Fruit fly (Drosophila melanogaster) whole organism, embryonic: ENCODE measurements around the gene CG33654.

Source experiments
- Antp ChIP-seq: fragments of 200-800 bp; sonication (Bioruptor generic); optimal IDR thresholded peaks from 3 replicates; lab custom pipeline; 2016; ENCODE audit warnings: missing biosample characterization, missing genetic modification characterization
- Asciz ChIP-seq: fragments of 200-800 bp; sonication (Bioruptor generic); optimal IDR thresholded peaks from 2 replicates; lab custom pipeline; 2017; ENCODE audit warnings: missing biosample characterization, mild to moderate bottlenecking, missing genetic modification characterization, missing genetic modification reagents
- CG11723 ChIP-seq: fragments of 200-800 bp; sonication (Bioruptor generic); optimal IDR thresholded peaks from 2 replicates; lab custom pipeline; 2017; ENCODE audit warnings: missing biosample characterization, mild to moderate bottlenecking, missing genetic modification characterization
- CG12071 ChIP-seq: fragments of 200-800 bp; sonication (Bioruptor generic); optimal IDR thresholded peaks from 3 replicates; lab custom pipeline; 2018; ENCODE audit warnings: missing biosample characterization, mild to moderate bottlenecking, missing genetic modification characterization
- CG12942 ChIP-seq: fragments of 200-800 bp; sonication (Bioruptor generic); optimal IDR thresholded peaks from 3 replicates; lab custom pipeline; 2016; ENCODE audit warnings: missing biosample characterization, missing genetic modification characterization
- CG13123 ChIP-seq: fragments of 200-800 bp; sonication (Bioruptor generic); optimal IDR thresholded peaks from 2 replicates; lab custom pipeline; 2016; ENCODE audit warnings: missing biosample characterization, missing genetic modification characterization
- CG13775 ChIP-seq: fragments of 200-800 bp; sonication (Bioruptor generic); optimal IDR thresholded peaks from 3 replicates; lab custom pipeline; 2017; ENCODE audit warnings: missing biosample characterization, mild to moderate bottlenecking, missing genetic modification characterization
- CG14965 ChIP-seq: fragments of 200-800 bp; sonication (Bioruptor generic); optimal IDR thresholded peaks from 2 replicates; lab custom pipeline; 2016; ENCODE audit warnings: missing biosample characterization, missing genetic modification characterization, borderline replicate concordance
- CG15011 ChIP-seq: fragments of 200-800 bp; sonication (Bioruptor generic); optimal IDR thresholded peaks from 3 replicates; lab custom pipeline; 2018; ENCODE audit warnings: missing biosample characterization, mild to moderate bottlenecking, missing genetic modification characterization
- CG15696 ChIP-seq: fragments of 200-800 bp; sonication (Bioruptor generic); optimal IDR thresholded peaks from 2 replicates; lab custom pipeline; 2019; ENCODE audit warnings: missing biosample characterization, mild to moderate bottlenecking, missing genetic modification characterization, moderate library complexity
- CG17359 ChIP-seq: fragments of 200-800 bp; sonication (Bioruptor generic); optimal IDR thresholded peaks from 3 replicates; lab custom pipeline; 2018; ENCODE audit warnings: missing biosample characterization, mild to moderate bottlenecking, missing genetic modification characterization, moderate library complexity
- CG17829 ChIP-seq: fragments of 200-800 bp; optimal IDR thresholded peaks from 2 replicates; lab custom pipeline; 2019; ENCODE audit warnings: missing biosample characterization, mild to moderate bottlenecking, missing genetic modification characterization, moderate library complexity
- CG2712 ChIP-seq: fragments of 200-800 bp; optimal IDR thresholded peaks from 3 replicates; lab custom pipeline; 2019; ENCODE audit warnings: missing biosample characterization, mild to moderate bottlenecking, missing genetic modification characterization, moderate library complexity
- CG31224 ChIP-seq: fragments of 200-800 bp; sonication (Bioruptor generic); IDR thresholded peaks from 2 replicates; pipeline ENCODE4 v1.3.6; 2022; ENCODE audit warnings: missing biosample characterization, missing genetic modification characterization
- CG32772 ChIP-seq: fragments of 200-800 bp; sonication (Bioruptor generic); IDR thresholded peaks from 2 replicates; pipeline ENCODE4 v1.3.6; 2022; ENCODE audit warnings: missing biosample characterization, missing genetic modification characterization
- CG4282 ChIP-seq: fragments of 200-800 bp; sonication (Bioruptor generic); optimal IDR thresholded peaks from 2 replicates; lab custom pipeline; 2016; ENCODE audit warnings: missing biosample characterization, missing genetic modification characterization
- CG4360 ChIP-seq: fragments of 200-800 bp; sonication (Bioruptor generic); IDR thresholded peaks from 2 replicates; pipeline ENCODE4 v1.3.6; 2022; ENCODE audit warnings: missing biosample characterization, missing genetic modification characterization
- CG6791 ChIP-seq: fragments of 200-800 bp; sonication (Bioruptor generic); IDR thresholded peaks from 3 replicates; pipeline ENCODE4 v1.3.6; 2022; ENCODE audit warnings: missing biosample characterization, missing genetic modification characterization; ENCODE audit not compliant: partially characterized antibody
- CG8290 ChIP-seq, 3 experiments: fragments of 200-800 bp; sonication (Bioruptor generic); optimal IDR thresholded peaks; 2 replicates each; lab custom pipeline; 2016 to 2019; ENCODE audit warnings: missing biosample characterization in 3 of 3, missing genetic modification characterization in 3 of 3, mild to moderate bottlenecking in 2 of 3, moderate library complexity in 1 of 3
- CG8924 ChIP-seq: fragments of 200-800 bp; optimal IDR thresholded peaks from 3 replicates; lab custom pipeline; 2019; ENCODE audit warnings: missing biosample characterization, mild to moderate bottlenecking, missing genetic modification characterization, moderate library complexity
- CG9437 ChIP-seq: fragments of 200-800 bp; sonication (Bioruptor generic); optimal IDR thresholded peaks from 2 replicates; lab custom pipeline; 2018; ENCODE audit warnings: missing biosample characterization, mild to moderate bottlenecking, missing genetic modification characterization
- Camta ChIP-seq: fragments of 200-800 bp; sonication (Bioruptor generic); optimal IDR thresholded peaks from 2 replicates; lab custom pipeline; 2016; ENCODE audit warnings: missing biosample characterization, missing genetic modification characterization
- Dad ChIP-seq: fragments of 200-800 bp; sonication (Bioruptor generic); optimal IDR thresholded peaks from 3 replicates; lab custom pipeline; 2016; ENCODE audit warnings: missing biosample characterization, missing genetic modification characterization
- Dp ChIP-seq: fragments of 200-800 bp; sonication (Bioruptor generic); optimal IDR thresholded peaks from 2 replicates; lab custom pipeline; 2018; ENCODE audit warnings: missing biosample characterization, mild to moderate bottlenecking, missing genetic modification characterization, moderate library complexity
- Dref ChIP-seq: fragments of 200-800 bp; sonication (Bioruptor generic); IDR thresholded peaks from 2 replicates; pipeline ENCODE4 v1.3.6; 2022; ENCODE audit warnings: missing biosample characterization, missing genetic modification characterization
- Fer2 ChIP-seq: fragments of 200-800 bp; sonication (Bioruptor generic); optimal IDR thresholded peaks from 2 replicates; lab custom pipeline; 2018; ENCODE audit warnings: missing biosample characterization, mild to moderate bottlenecking, missing genetic modification characterization, moderate library complexity
- HLHmδ ChIP-seq: fragments of 200-800 bp; sonication (Bioruptor generic); optimal IDR thresholded peaks from 2 replicates; lab custom pipeline; 2018; ENCODE audit warnings: missing biosample characterization, mild to moderate bottlenecking, missing genetic modification characterization, moderate library complexity
- Hr78 ChIP-seq, 2 experiments: fragments of 200-800 bp in 1 of 2; fragments of >200 bp in 1 of 2; sonication (Bioruptor generic) in 1 of 2; optimal IDR thresholded peaks; 2 replicates each; lab custom pipeline; 2017 to 2019; ENCODE audit warnings: missing biosample characterization in 2 of 2, missing genetic modification characterization in 2 of 2, mild to moderate bottlenecking in 1 of 2, moderate library complexity in 1 of 2
- Oli ChIP-seq: fragments of 200-800 bp; sonication (Bioruptor generic); optimal IDR thresholded peaks from 2 replicates; lab custom pipeline; 2018; ENCODE audit warnings: missing biosample characterization, mild to moderate bottlenecking, missing genetic modification characterization, moderate library complexity
- Pdp1 ChIP-seq, 2 experiments: fragments of 200-800 bp; sonication (Bioruptor generic); optimal IDR thresholded peaks; 3 replicates each; lab custom pipeline; 2016; ENCODE audit warnings: missing biosample characterization in 2 of 2, missing genetic modification characterization in 2 of 2, mild to moderate bottlenecking in 1 of 2, moderate library complexity in 1 of 2
- Sin3A ChIP-seq: fragments of >200 bp; optimal IDR thresholded peaks from 2 replicates; lab custom pipeline; 2018
- Six4 ChIP-seq: fragments of 200-800 bp; sonication (Bioruptor generic); optimal IDR thresholded peaks from 2 replicates; lab custom pipeline; 2016; ENCODE audit warnings: missing biosample characterization, missing genetic modification characterization
- Sox100B ChIP-seq: fragments of 200-800 bp; sonication (Bioruptor generic); optimal IDR thresholded peaks from 3 replicates; lab custom pipeline; 2018; ENCODE audit warnings: missing biosample characterization, mild to moderate bottlenecking, missing genetic modification characterization
- Xrp1 ChIP-seq: fragments of 200-800 bp; sonication (Bioruptor generic); IDR thresholded peaks from 2 replicates; pipeline ENCODE4 v1.3.6; 2022; ENCODE audit warnings: missing biosample characterization, missing genetic modification characterization
- ara ChIP-seq: fragments of 200-800 bp; sonication (Bioruptor generic); IDR thresholded peaks from 2 replicates; pipeline ENCODE4 v1.3.6; 2022; ENCODE audit warnings: missing biosample characterization, missing genetic modification characterization
- caup ChIP-seq: fragments of 200-800 bp; sonication (Bioruptor generic); optimal IDR thresholded peaks from 3 replicates; lab custom pipeline; 2017; ENCODE audit warnings: missing biosample characterization, mild to moderate bottlenecking, missing genetic modification characterization, moderate library complexity; ENCODE audit not compliant: severe bottlenecking
- corto ChIP-seq: fragments of 200-800 bp; sonication (Bioruptor generic); optimal IDR thresholded peaks from 2 replicates; lab custom pipeline; 2016; ENCODE audit warnings: missing biosample characterization, mild to moderate bottlenecking, missing genetic modification characterization, moderate library complexity
- dm ChIP-seq: fragments of 200-800 bp; sonication (Bioruptor generic); optimal IDR thresholded peaks from 3 replicates; lab custom pipeline; 2016; ENCODE audit warnings: missing biosample characterization, missing genetic modification characterization
- fd64A ChIP-seq: fragments of 200-800 bp; sonication (Bioruptor generic); optimal IDR thresholded peaks from 3 replicates; lab custom pipeline; 2018; ENCODE audit warnings: missing biosample characterization, mild to moderate bottlenecking, missing genetic modification characterization
- ham ChIP-seq: fragments of 200-800 bp; sonication (Bioruptor generic); IDR thresholded peaks from 2 replicates; pipeline ENCODE4 v1.3.6; 2022; ENCODE audit warnings: missing biosample characterization, missing genetic modification characterization
- lmd ChIP-seq: fragments of 200-800 bp; sonication (Bioruptor generic); IDR thresholded peaks from 2 replicates; pipeline ENCODE4 v1.3.6; 2022; ENCODE audit warnings: missing biosample characterization, missing genetic modification characterization
- lov ChIP-seq, 2 experiments: fragments of 200-800 bp in 1 of 2; fragments of >200 bp in 1 of 2; sonication (Bioruptor generic) in 1 of 2; IDR thresholded peaks in 1 of 2; optimal IDR thresholded peaks in 1 of 2; 2 replicates in 1 of 2; 3 replicates in 1 of 2; pipeline versions ENCODE4 v1.3.6 to Lab custom; 2017 to 2022; ENCODE audit warnings: missing biosample characterization in 1 of 2, missing genetic modification characterization in 1 of 2
- nom ChIP-seq: fragments of 200-800 bp; sonication (Bioruptor generic); optimal IDR thresholded peaks from 2 replicates; lab custom pipeline; 2017; ENCODE audit warnings: missing biosample characterization, missing genetic modification characterization, mild to moderate bottlenecking, moderate library complexity, missing genetic modification reagents
- sisA ChIP-seq: fragments of 200-800 bp; sonication (Bioruptor generic); IDR thresholded peaks from 2 replicates; pipeline ENCODE4 v1.3.6; 2022; ENCODE audit warnings: missing biosample characterization, missing genetic modification characterization
- sna ChIP-seq: fragments of 200-800 bp; sonication (Bioruptor generic); IDR thresholded peaks from 2 replicates; pipeline ENCODE4 v1.3.6; 2022; ENCODE audit warnings: missing biosample characterization, missing genetic modification characterization; ENCODE audit not compliant: partially characterized antibody
- sob ChIP-seq: fragments of 200-800 bp; sonication (Bioruptor generic); IDR thresholded peaks from 2 replicates; pipeline ENCODE4 v1.3.6; 2022; ENCODE audit warnings: missing biosample characterization, missing genetic modification characterization
- trh ChIP-seq: fragments of 200-800 bp; sonication (Bioruptor generic); optimal IDR thresholded peaks from 2 replicates; lab custom pipeline; 2016; ENCODE audit warnings: missing biosample characterization, missing genetic modification characterization
- unc-4 ChIP-seq: fragments of 200-800 bp; sonication (Bioruptor generic); IDR thresholded peaks from 2 replicates; pipeline ENCODE4 v1.3.6; 2022; ENCODE audit warnings: missing biosample characterization, missing genetic modification characterization; ENCODE audit not compliant: partially characterized antibody
- unpg ChIP-seq: fragments of 200-800 bp; sonication (Bioruptor generic); optimal IDR thresholded peaks from 3 replicates; lab custom pipeline; 2018; ENCODE audit warnings: missing biosample characterization, mild to moderate bottlenecking, missing genetic modification characterization, moderate library complexity

Gene CG33654

dm6 chr3R:9534125-9534496, 48.9 kb downstream of the CG33654 start (continued):
- peak; percentile 83 for TF ChIP-seq CG13775 (GFP tag; lab: Kevin White, UChicago)
- TF ChIP-seq CG32772, result peak; percentile 93
- peak; percentile 96 for TF ChIP-seq CG2712 (tag; lab: Kevin White, UChicago)
- TF ChIP-seq sisA (GFP tag; lab: Robert Waterston, UW), result peak; percentile 92
- no peak for TF ChIP-seq unc-4 (GFP tag; lab: Robert Waterston, UW)
- TF ChIP-seq CG12942 (GFP tag; lab: Kevin White, UChicago), result peak; percentile 90
- peak; percentile 95 for TF ChIP-seq CG17829 (tag; lab: Kevin White, UChicago)
- peak; percentile 96 for TF ChIP-seq Oli (tag; lab: Kevin White, UChicago)
- peak; percentile 79 for TF ChIP-seq CG15011 (GFP tag; lab: Kevin White, UChicago)
- peak; percentile 51 for TF ChIP-seq CG4282 (GFP tag; lab: Kevin White, UChicago)
- TF ChIP-seq Hr78 (GFP tag; optimal IDR thresholded peaks at IDR 0.05; lab: Kevin White, UChicago), result peak in 1 of 2 experiments; percentile 68
- peak; percentile 74 for TF ChIP-seq CG31224
- peak; percentile 54 for TF ChIP-seq CG15696
- TF ChIP-seq CG8290 (GFP tag; optimal IDR thresholded peaks at IDR 0.05; lab: Kevin White, UChicago), result peak; percentile 77
- peak in 1 of 2 experiments; percentile 66 for TF ChIP-seq CG8290 (tag; optimal IDR thresholded peaks at IDR 0.05; lab: Kevin White, UChicago)
- TF ChIP-seq CG4360 (GFP tag; lab: Robert Waterston, UW), result no peak
- TF ChIP-seq fd64A (GFP tag; lab: Kevin White, UChicago), result peak; percentile 77
- TF ChIP-seq Sox100B, result peak; percentile 94
- no peak for TF ChIP-seq CG6791 (GFP tag; lab: Robert Waterston, UW)
- TF ChIP-seq Sin3A (lab: Kevin White, UChicago), result no peak
- TF ChIP-seq CG17359 (tag; lab: Kevin White, UChicago), result peak; percentile 97
- TF ChIP-seq unpg (GFP tag; lab: Kevin White, UChicago), result peak; percentile 97
- TF ChIP-seq Camta, result peak; percentile 93
- TF ChIP-seq Antp (GFP tag; lab: Kevin White, UChicago), result peak; percentile 86
- TF ChIP-seq CG9437 (GFP tag; lab: Kevin White, UChicago), result peak; percentile 90
- peak; percentile 87 for TF ChIP-seq CG12071 (GFP tag; lab: Kevin White, UChicago)
- no peak for TF ChIP-seq Dref (GFP tag; lab: Robert Waterston, UW)
- TF ChIP-seq Dad (GFP tag; lab: Kevin White, UChicago), result peak; percentile 87
- peak; percentile 82 for TF ChIP-seq CG14965 (GFP tag; lab: Kevin White, UChicago)
- TF ChIP-seq caup (GFP tag; lab: Kevin White, UChicago), result peak; percentile 84
- TF ChIP-seq corto, result no peak
- peak; percentile 89 for TF ChIP-seq CG11723 (GFP tag; lab: Kevin White, UChicago)
- peak; percentile 75 for TF ChIP-seq Fer2
- no peak for TF ChIP-seq HLHmδ (GFP tag; lab: Kevin White, UChicago)
- TF ChIP-seq Asciz, result peak; percentile 96
- TF ChIP-seq lov (optimal IDR thresholded peaks at IDR 0.05; lab: Kevin White, UChicago), result no peak
- TF ChIP-seq lov (GFP tag; IDR thresholded peaks at IDR 0.05; lab: Robert Waterston, UW), result peak; percentile 89; the same call in 2 of the 3 replicates
- TF ChIP-seq trh (GFP tag; lab: Kevin White, UChicago), result peak; percentile 80
- TF ChIP-seq dm (GFP tag; lab: Kevin White, UChicago), result peak; percentile 88
- peak; percentile 87 for TF ChIP-seq lmd (GFP tag; lab: Robert Waterston, UW)
- peak; percentile 93 for TF ChIP-seq sob
- peak; percentile 93 for TF ChIP-seq ara (GFP tag; lab: Robert Waterston, UW)
- TF ChIP-seq CG8924 (tag; lab: Kevin White, UChicago), result peak; percentile 96
- peak; percentile 83 for TF ChIP-seq CG13123 (GFP tag; lab: Kevin White, UChicago)
- TF ChIP-seq Xrp1 (GFP tag; lab: Robert Waterston, UW), result peak; percentile 93
- 0 out of 2 replicates have a peak, but pooled peaks have one; percentile 21 for TF ChIP-seq ham
- TF ChIP-seq Six4 (GFP tag; lab: Kevin White, UChicago), result peak; percentile 91
- TF ChIP-seq nom (GFP tag; lab: Kevin White, UChicago), result no peak
- no peak for TF ChIP-seq sna (GFP tag; lab: Robert Waterston, UW)
- TF ChIP-seq Pdp1 (GFP tag; optimal IDR thresholded peaks at IDR 0.05; lab: Kevin White, UChicago), result peak; percentile 87 to 91
- TF ChIP-seq Dp (GFP tag; lab: Kevin White, UChicago), result no peak
